Worm (Caenorhabditis elegans) whole organism, young adult: Measurements from ENCODE around the gene F02H6.7.

Experiments
- C06A6.2 ChIP-seq: fragments of 200-800 bp; sonication (Bioruptor generic); conservative IDR thresholded peaks from 2 replicates; pipeline ENCODE4 v1.3.6; 2022; ENCODE audit warnings: missing genetic modification characterization, missing compliant biosample characterization
- D2030.7 ChIP-seq: fragments of 200-800 bp; sonication (Bioruptor generic); IDR thresholded peaks from 2 replicates; pipeline ENCODE4 v1.3.6; 2022; ENCODE audit warnings: missing genetic modification reagents, missing genetic modification characterization, missing compliant biosample characterization
- F23B12.7 ChIP-seq: sonication (generic microtip); optimal IDR thresholded peaks from 2 replicates; lab custom pipeline; 2017; ENCODE audit warnings: missing genetic modification characterization, mild to moderate bottlenecking, missing compliant biosample characterization, antibody characterized with exemption, moderate library complexity; ENCODE audit not compliant: insufficient read depth
- F37B4.10 ChIP-seq: fragments of 200-800 bp; sonication (Bioruptor generic); IDR thresholded peaks from 2 replicates; pipeline ENCODE4 v1.3.6; 2022; ENCODE audit warnings: missing genetic modification characterization, missing compliant biosample characterization
- Y95B8A.8 ChIP-seq: fragments of 200-800 bp; sonication (Bioruptor generic); IDR thresholded peaks from 2 replicates; pipeline ENCODE4 v1.3.6; 2022; ENCODE audit warnings: missing genetic modification reagents, missing genetic modification characterization, missing compliant biosample characterization
- ama-1 ChIP-seq, 3 experiments: fragments of 150-350 bp in 1 of 3; sonication (generic microtip) in 2 of 3; optimal IDR thresholded peaks; 2 replicates each; lab custom pipeline; 2014 to 2018; ENCODE audit warnings: missing biosample characterization in 2 of 3, missing genetic modification characterization in 2 of 3, missing genetic modification reagents in 2 of 3
- attf-6 ChIP-seq: fragments of 200-800 bp; sonication (Bioruptor generic); IDR thresholded peaks from 2 replicates; pipeline ENCODE4 v1.3.6; 2022; ENCODE audit warnings: missing genetic modification reagents, missing genetic modification characterization, missing compliant biosample characterization
- cebp-1 ChIP-seq, 2 experiments: fragments of 200-800 bp in 1 of 2; sonication (Bioruptor generic) in 1 of 2; sonication (generic microtip) in 1 of 2; IDR thresholded peaks in 1 of 2; optimal IDR thresholded peaks in 1 of 2; 2 replicates each; pipeline versions ENCODE4 v1.3.6 to Lab custom; 2017 to 2022; ENCODE audit warnings: missing compliant biosample characterization in 2 of 2, missing genetic modification characterization in 2 of 2, mild to moderate bottlenecking in 1 of 2, missing genetic modification reagents in 1 of 2, moderate library complexity in 1 of 2
- ceh-100 ChIP-seq: fragments of 200-800 bp; sonication (Bioruptor generic); IDR thresholded peaks from 2 replicates; pipeline ENCODE4 v1.3.6; 2022; ENCODE audit warnings: missing genetic modification reagents, missing genetic modification characterization, missing compliant biosample characterization
- ceh-40 ChIP-seq: fragments of 200-800 bp; sonication (Bioruptor generic); IDR thresholded peaks from 2 replicates; pipeline ENCODE4 v1.3.6; 2022; ENCODE audit warnings: missing genetic modification characterization, missing compliant biosample characterization
- ceh-58 ChIP-seq: fragments of 200-800 bp; sonication (Bioruptor generic); IDR thresholded peaks from 2 replicates; pipeline ENCODE4 v1.3.6; 2022; ENCODE audit warnings: missing genetic modification characterization, missing compliant biosample characterization
- chd-7 ChIP-seq: sonication (generic microtip); optimal IDR thresholded peaks from 2 replicates; lab custom pipeline; 2016; ENCODE audit warnings: mild to moderate bottlenecking, missing genetic modification characterization, moderate library complexity, missing compliant biosample characterization
- dpl-1 ChIP-seq: fragments of 150-350 bp; optimal IDR thresholded peaks from 2 replicates; lab custom pipeline; 2014; ENCODE audit warnings: missing biosample characterization, missing genetic modification reagents, missing genetic modification characterization
- egl-44 ChIP-seq: fragments of 200-800 bp; sonication (Bioruptor generic); IDR thresholded peaks from 2 replicates; pipeline ENCODE4 v1.3.6; 2022; ENCODE audit warnings: missing genetic modification reagents, missing genetic modification characterization, missing compliant biosample characterization
- egrh-3 ChIP-seq: fragments of 200-800 bp; sonication (Bioruptor generic); IDR thresholded peaks from 2 replicates; pipeline ENCODE4 v1.3.6; 2022; ENCODE audit warnings: missing genetic modification reagents, missing genetic modification characterization, missing compliant biosample characterization
- hmg-20 ChIP-seq: fragments of 200-800 bp; sonication (Bioruptor generic); IDR thresholded peaks from 2 replicates; pipeline ENCODE4 v1.3.6; 2022; ENCODE audit warnings: missing genetic modification reagents, missing genetic modification characterization, missing compliant biosample characterization
- hsf-1 ChIP-seq: fragments of 200-800 bp; sonication (Bioruptor generic); IDR thresholded peaks from 2 replicates; pipeline ENCODE4 v1.3.6; 2022; ENCODE audit warnings: missing genetic modification reagents, missing genetic modification characterization, missing compliant biosample characterization
- lin-40 ChIP-seq: sonication (generic microtip); optimal IDR thresholded peaks from 2 replicates; lab custom pipeline; 2016; ENCODE audit warnings: missing genetic modification characterization, mild to moderate bottlenecking, missing compliant biosample characterization, missing genotype, missing genetic modification reagents
- lin-54 ChIP-seq: fragments of 200-800 bp; sonication (Bioruptor generic); optimal IDR thresholded peaks from 2 replicates; lab custom pipeline; 2018; ENCODE audit warnings: mild to moderate bottlenecking, missing genetic modification characterization, missing compliant biosample characterization
- madf-10 ChIP-seq: sonication (generic microtip); optimal IDR thresholded peaks from 2 replicates; lab custom pipeline; 2016; ENCODE audit warnings: mild to moderate bottlenecking, missing genetic modification characterization, missing compliant biosample characterization
- madf-3 ChIP-seq: fragments of 200-800 bp; sonication (Bioruptor generic); IDR thresholded peaks from 2 replicates; pipeline ENCODE4 v1.3.6; 2022; ENCODE audit warnings: missing genetic modification reagents, missing genetic modification characterization, missing compliant biosample characterization
- nfya-1 ChIP-seq: sonication (generic microtip); optimal IDR thresholded peaks from 2 replicates; lab custom pipeline; 2017; ENCODE audit warnings: antibody characterized with exemption, missing compliant biosample characterization, missing genetic modification characterization, borderline replicate concordance; ENCODE audit not compliant: insufficient read depth
- nhr-120 ChIP-seq: fragments of 200-800 bp; sonication (Bioruptor generic); IDR thresholded peaks from 2 replicates; pipeline ENCODE4 v1.3.6; 2022; ENCODE audit warnings: missing genetic modification characterization, missing compliant biosample characterization
- nhr-179 ChIP-seq: sonication (generic microtip); optimal IDR thresholded peaks from 2 replicates; lab custom pipeline; 2016; ENCODE audit warnings: mild to moderate bottlenecking, missing genetic modification characterization, missing compliant biosample characterization
- nhr-90 ChIP-seq: sonication (generic microtip); optimal IDR thresholded peaks from 2 replicates; lab custom pipeline; 2016; ENCODE audit warnings: missing genotype, mild to moderate bottlenecking, missing genetic modification characterization, missing compliant biosample characterization
- pha-4 ChIP-seq: fragments of 150-350 bp; sonication (generic microtip); optimal IDR thresholded peaks from 2 replicates; lab custom pipeline; 2014; ENCODE audit warnings: missing biosample characterization, missing genetic modification reagents, missing genetic modification characterization
- rec-8 ChIP-seq, 2 experiments: sonication (generic microtip); optimal IDR thresholded peaks; 2 replicates each; lab custom pipeline; 2016; ENCODE audit warnings: mild to moderate bottlenecking in 2 of 2, missing genetic modification characterization in 2 of 2, missing genetic modification reagents in 2 of 2, missing genotype in 2 of 2, missing biosample characterization in 1 of 2, missing compliant biosample characterization in 1 of 2, moderate library complexity in 1 of 2
- snpc-4 ChIP-seq, 5 experiments: fragments of 150-350 bp in 1 of 5; sonication (generic microtip) in 4 of 5; optimal IDR thresholded peaks; 2 replicates each; lab custom pipeline; 2014 to 2018; ENCODE audit warnings: missing genetic modification characterization in 5 of 5, missing biosample characterization in 3 of 5, antibody characterized with exemption in 2 of 5, mild to moderate bottlenecking in 2 of 5, missing compliant biosample characterization in 2 of 5, missing genotype in 2 of 5, moderate library complexity in 2 of 5, missing genetic modification reagents in 1 of 5
- sptf-2 ChIP-seq: fragments of 200-800 bp; sonication (Bioruptor generic); optimal IDR thresholded peaks from 2 replicates; lab custom pipeline; 2018; ENCODE audit warnings: mild to moderate bottlenecking, missing genetic modification characterization, missing compliant biosample characterization
- ztf-28 ChIP-seq: fragments of 200-800 bp; sonication (Bioruptor generic); IDR thresholded peaks from 2 replicates; pipeline ENCODE4 v1.3.6; 2022; ENCODE audit warnings: missing genetic modification reagents, missing genetic modification characterization, missing compliant biosample characterization

The F02H6.7 gene

DNA sequence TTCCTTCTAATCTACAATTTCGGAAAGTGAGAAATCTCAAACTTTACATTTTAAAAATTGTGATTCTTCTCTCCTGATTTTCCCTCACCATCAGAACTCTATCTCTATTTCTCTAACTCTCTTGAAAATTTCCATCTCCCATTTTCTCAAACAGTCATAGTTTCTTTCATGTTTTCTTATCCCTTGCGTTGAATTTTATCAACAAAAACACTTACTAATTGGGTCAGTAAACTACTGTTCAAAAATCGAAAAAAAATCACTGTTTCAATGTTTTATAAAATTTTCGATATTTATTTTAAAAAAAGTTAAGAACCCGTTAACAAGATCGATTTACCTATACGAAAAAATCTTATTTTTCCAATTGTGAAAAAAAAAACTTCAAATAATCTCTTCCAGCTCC is 31.2 kb upstream of the F02H6.7 start:
- TF ChIP-seq snpc-4 (GFP tag; optimal IDR thresholded peaks at IDR 0.05; lab: Kevin White, UChicago) (no peak), snpc-4 (tag; optimal IDR thresholded peaks at IDR 0.05; lab: Kevin White, UChicago) (peak in 1 of 4 experiments; percentile 22), nhr-90 (tag; lab: Kevin White, UChicago) (no peak)
- TF ChIP-seq, all 124 proteins: peak for 1

ce11 chrIV:14257528-14257927 is 29.6 kb upstream of the F02H6.7 start:
- TF ChIP-seq egrh-3 (GFP tag; lab: Robert Waterston, UW) (no peak), snpc-4 (GFP tag; optimal IDR thresholded peaks at IDR 0.05; lab: Kevin White, UChicago) (no peak), snpc-4 (tag; optimal IDR thresholded peaks at IDR 0.05; lab: Kevin White, UChicago) (peak in 2 of 4 experiments; percentile 22 to 66), F23B12.7 (tag; lab: Kevin White, UChicago) (no peak), D2030.7 (no peak), hsf-1 (GFP tag; lab: Robert Waterston, UW) (no peak), nfya-1 (tag; lab: Kevin White, UChicago) (no peak), pha-4 (tag; lab: Kevin White, UChicago) (no peak), nhr-179 (tag; lab: Kevin White, UChicago) (no peak), lin-40 (tag; lab: Kevin White, UChicago) (no peak), rec-8 (tag; optimal IDR thresholded peaks at IDR 0.05; lab: Kevin White, UChicago) (no peak), madf-3 (GFP tag; lab: Robert Waterston, UW) (no peak), nhr-120 (no peak), attf-6 (GFP tag; lab: Robert Waterston, UW) (peak; percentile 65; the same call in 1 of the 2 replicates), dpl-1 (GFP tag; lab: Kevin White, UChicago) (no peak), egl-44 (GFP tag; lab: Robert Waterston, UW) (no peak)
- TF ChIP-seq, all 124 proteins: peak for 2

ce11 chrIV:14255605-14256004 is 27.6 kb upstream of the F02H6.7 start:
- TF ChIP-seq ama-1 (optimal IDR thresholded peaks at IDR 0.05; lab: Kevin White, UChicago) (no peak), ama-1 (GFP tag; optimal IDR thresholded peaks at IDR 0.05; lab: Kevin White, UChicago) (no peak), ceh-40 (GFP tag; lab: Robert Waterston, UW) (no peak), madf-10 (tag; lab: Kevin White, UChicago) (no peak), F37B4.10 (GFP tag; lab: Robert Waterston, UW) (no peak), rec-8 (tag; optimal IDR thresholded peaks at IDR 0.05; lab: Kevin White, UChicago) (no peak), sptf-2 (GFP tag; lab: Kevin White, UChicago) (no peak), hmg-20 (GFP tag; lab: Robert Waterston, UW) (no peak), cebp-1 (GFP tag; IDR thresholded peaks at IDR 0.05; lab: Robert Waterston, UW) (no peak), cebp-1 (tag; optimal IDR thresholded peaks at IDR 0.05; lab: Kevin White, UChicago) (no peak), Y95B8A.8 (GFP tag; lab: Robert Waterston, UW) (no peak)

- TF ChIP-seq C06A6.2 (no peak), madf-3 (GFP tag; lab: Robert Waterston, UW) (no peak), ztf-28 (GFP tag; lab: Robert Waterston, UW) (no peak), nhr-179 (tag; lab: Kevin White, UChicago) (no peak), lin-54 (GFP tag; lab: Kevin White, UChicago) (no peak)
- TF ChIP-seq, all 124 proteins: peak for 0
Observed at ce11 chrIV:14250113-14250512, 22.1 kb upstream of the F02H6.7 start, which contains the start of gene srab-24. srab-24 (minus strand) TSS chrIV:14250213.

DNA sequence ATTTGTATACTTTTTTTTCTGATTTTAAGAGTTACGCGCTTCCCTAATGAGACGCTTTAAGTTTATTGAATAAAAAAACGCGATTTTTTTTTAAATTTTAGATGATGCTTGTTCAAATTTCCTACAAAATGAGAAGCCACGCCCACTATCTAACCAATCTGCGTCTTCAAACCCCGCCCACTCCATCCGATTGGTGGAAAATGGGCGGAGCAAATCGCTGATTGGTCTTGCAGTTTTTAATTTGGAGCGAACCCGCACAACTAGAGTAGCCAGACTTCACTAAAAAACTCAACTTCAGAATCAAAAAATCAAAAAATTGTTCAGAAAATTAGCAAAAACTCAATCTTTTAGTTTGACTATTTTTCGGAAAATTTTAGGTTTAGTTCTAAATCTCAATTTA is 21.5 kb upstream of the F02H6.7 start:
- no peak for TF ChIP-seq ceh-100 (GFP tag; lab: Robert Waterston, UW)
- no peak for TF ChIP-seq ceh-58
- no peak for TF ChIP-seq hsf-1 (GFP tag; lab: Robert Waterston, UW)
- TF ChIP-seq chd-7 (tag; lab: Kevin White, UChicago) = no peak
